Fruit fly (Drosophila melanogaster): Measurements from ENCODE around the gene CG31675.

The CG31675 gene

dm6 chr2L:20867381-20867780 lies at the start of gene CG31675:
Gene CG31675 (plus strand): TSS chr2L:20867755.
- no peak for TF ChIP-seq CG17801 (GFP tag; optimal IDR thresholded peaks at IDR 0.05; ENCODE audit: partially characterized antibody)

dm6 chr2L:20818432-20818831 lies 49.1 kb upstream of the CG31675 start, which contains the start of gene CheB38a:
Gene CheB38a (minus strand): TSS chr2L:20818532.
- TF ChIP-seq CG17801 (GFP tag; optimal IDR thresholded peaks at IDR 0.05; ENCODE audit: partially characterized antibody): no peak

DNA sequence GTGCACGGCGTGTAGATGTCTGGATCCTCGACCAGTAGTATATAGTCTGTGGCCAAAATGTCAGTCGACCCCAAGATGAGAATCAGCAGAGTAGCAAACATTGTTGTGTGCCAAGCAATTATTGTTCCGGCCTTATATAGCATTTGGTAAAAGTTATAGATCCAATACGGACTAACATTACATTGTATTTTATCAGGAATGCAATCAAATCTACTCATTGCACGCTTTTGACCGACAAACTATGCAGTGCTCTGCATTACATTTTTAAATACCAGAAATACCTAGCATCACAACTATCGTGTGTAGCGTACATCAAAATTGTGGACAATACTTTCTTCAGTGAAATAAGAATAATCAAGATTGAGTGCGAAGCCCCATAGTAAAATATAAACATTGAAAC lies 46.8 kb upstream of the CG31675 start, which contains the start of gene CheB38c:
TSS of gene CheB38c (minus strand) at position 101 of the 400 bp plus-strand sequence.
- TF ChIP-seq CG17801 (GFP tag; optimal IDR thresholded peaks at IDR 0.05; ENCODE audit: partially characterized antibody): no peak

DNA sequence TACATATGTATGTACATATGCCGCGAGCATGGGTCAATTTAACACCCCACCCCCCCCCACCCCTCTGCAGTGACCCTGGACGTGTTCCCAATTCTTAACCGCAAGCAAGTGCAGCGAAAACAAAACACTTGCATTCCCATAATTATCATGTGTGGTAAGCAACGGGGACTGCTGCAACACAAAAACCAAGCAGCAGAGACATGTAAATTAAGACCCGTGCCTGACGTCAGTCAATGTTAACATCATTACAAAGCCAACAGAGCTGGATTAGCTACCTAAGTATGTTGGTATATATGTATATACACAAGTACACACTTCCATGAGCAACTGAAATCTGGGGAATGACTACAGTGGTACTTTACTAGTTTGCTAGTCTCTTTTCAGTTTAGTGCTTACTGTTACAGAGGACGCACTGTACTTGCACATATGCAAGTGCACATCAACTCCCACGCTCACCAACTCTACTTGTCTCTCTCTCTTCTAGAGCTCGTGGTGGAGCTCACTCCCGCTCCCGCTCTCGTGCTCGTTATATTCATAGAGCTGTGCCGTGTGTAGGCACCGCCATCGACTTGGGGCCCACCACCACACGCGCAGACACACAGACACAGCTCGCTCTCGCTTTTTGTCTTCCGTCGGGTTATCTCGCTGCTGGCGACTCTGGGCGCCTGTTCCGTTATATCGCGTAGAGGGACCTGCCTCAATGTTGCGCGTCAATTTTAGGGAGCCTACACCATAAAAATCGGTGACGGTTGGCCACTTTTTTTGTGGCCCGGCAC lies 46.1 kb upstream of the CG31675 start:
- TF ChIP-seq CG17801 (GFP tag; optimal IDR thresholded peaks at IDR 0.05; ENCODE audit: partially characterized antibody): peak; percentile 50

- TF ChIP-seq CG17801 (GFP tag; optimal IDR thresholded peaks at IDR 0.05; ENCODE audit: partially characterized antibody): no peak
These were observed 45.6 kb upstream of the CG31675 start for dm6 chr2L:20822025-20822371.

DNA sequence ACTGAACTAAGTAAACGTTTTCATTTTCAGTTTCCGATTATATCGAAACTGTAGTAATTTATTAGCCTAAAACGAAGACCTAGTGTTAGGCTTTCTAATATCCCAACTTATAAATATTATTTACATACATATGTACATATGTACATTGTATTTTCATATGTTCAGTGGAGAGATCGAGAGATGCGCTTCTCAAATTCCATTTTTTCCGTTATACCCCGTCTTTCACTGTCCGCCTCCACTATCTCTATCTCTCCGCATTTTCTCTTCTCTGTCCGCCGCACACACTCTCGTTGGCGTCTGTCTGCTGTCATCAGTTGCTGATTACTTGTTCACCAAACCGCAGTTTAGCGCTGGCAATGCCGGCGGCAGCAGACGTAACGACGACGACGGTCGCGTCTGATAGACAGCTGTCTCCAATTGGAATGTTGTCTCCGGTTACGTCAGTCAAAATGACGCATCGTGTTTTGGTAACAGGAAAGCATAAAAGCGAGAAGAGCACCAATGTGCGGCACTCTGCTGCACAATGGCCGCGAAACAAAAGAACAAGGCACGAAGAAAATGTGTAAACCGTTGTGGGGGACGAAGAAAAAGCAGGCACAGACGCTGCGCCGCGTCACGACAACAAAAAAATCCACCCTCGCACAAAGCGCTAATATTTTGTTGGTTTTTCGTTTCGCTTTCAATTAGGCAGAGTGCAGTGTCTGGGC lies 44.9 kb upstream of the CG31675 start, which contains the start of gene CG9331:
TSS of gene CG9331 (plus strand) at position 340 of the 707 bp plus-strand sequence.
- TF ChIP-seq CG17801 (GFP tag; optimal IDR thresholded peaks at IDR 0.05; ENCODE audit: partially characterized antibody): no peak

dm6 chr2L:20823196-20824105 lies 44.1 kb upstream of the CG31675 start:
- TF ChIP-seq CG17801 (GFP tag; optimal IDR thresholded peaks at IDR 0.05; ENCODE audit: partially characterized antibody): peak; percentile 55

dm6 chr2L:20824136-20824789 lies 43.3 kb upstream of the CG31675 start:
- no peak for TF ChIP-seq CG17801 (GFP tag; optimal IDR thresholded peaks at IDR 0.05; ENCODE audit: partially characterized antibody)

dm6 chr2L:20825265-20825664 lies 42.3 kb upstream of the CG31675 start:
- TF ChIP-seq CG17801 (GFP tag; optimal IDR thresholded peaks at IDR 0.05; ENCODE audit: partially characterized antibody): no peak

DNA sequence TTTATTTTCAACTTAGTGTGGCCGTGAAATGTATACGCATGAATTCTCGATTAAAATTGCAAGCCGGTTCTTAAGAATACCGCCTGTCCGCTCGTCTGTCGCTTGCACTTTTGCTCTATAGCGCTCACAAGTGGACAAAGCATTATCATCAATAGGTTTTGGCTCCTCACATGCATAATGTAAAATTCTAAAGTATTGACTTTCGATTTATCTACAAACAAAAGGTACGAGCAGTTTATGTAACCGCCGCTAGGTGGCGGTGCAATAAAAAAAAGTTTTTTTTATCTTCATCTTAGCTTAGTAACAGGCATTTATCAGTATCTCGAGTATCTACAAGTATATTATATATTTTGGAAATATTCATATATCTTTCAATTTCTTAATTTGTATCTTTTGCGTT lies 41.3 kb upstream of the CG31675 start:
- TF ChIP-seq CG17801 (GFP tag; optimal IDR thresholded peaks at IDR 0.05; ENCODE audit: partially characterized antibody): no peak

DNA sequence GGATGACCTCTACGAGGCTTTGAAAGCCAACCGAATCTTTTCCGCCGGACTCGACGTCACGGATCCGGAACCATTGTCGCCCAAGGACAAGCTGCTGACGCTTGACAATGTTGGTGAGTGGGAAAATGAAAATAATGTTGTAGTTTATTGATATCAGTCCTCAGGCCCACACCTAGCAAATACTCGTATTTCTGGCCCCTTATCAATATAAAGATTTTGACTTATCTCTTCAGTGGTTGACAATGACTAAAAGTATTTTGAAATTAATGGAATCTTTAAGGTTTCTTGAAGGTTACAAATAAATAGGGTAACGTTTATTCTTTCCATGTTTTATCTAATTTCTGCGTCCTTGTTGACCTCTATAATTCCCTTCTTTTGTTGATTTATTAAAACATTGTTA lies 40.5 kb upstream of the CG31675 start:
- no peak for TF ChIP-seq CG17801 (GFP tag; optimal IDR thresholded peaks at IDR 0.05; ENCODE audit: partially characterized antibody)

- no peak for TF ChIP-seq CG17801 (GFP tag; optimal IDR thresholded peaks at IDR 0.05; ENCODE audit: partially characterized antibody)
These were observed 38.9 kb upstream of the CG31675 start for dm6 chr2L:20828701-20829100.

DNA sequence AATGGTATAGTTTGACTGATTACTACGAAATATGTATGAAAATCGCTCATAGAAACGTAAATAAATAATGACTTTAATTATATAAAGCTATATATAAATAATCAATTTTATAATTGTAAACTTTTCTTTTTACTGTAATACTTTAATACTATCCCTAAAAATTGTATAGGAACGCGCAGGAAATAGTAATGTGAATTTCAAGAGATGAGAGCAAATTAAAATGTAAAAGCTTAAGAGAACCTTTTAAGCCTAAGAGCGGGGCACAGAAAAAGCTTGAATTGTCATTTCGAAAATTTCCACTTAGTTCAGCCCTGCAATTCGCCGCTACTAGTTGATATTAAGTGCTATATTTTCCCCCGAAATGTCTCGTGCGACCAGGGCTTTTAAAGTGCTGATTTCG lies 38.2 kb upstream of the CG31675 start, which contains the start of gene CG31673:
TSS of gene CG31673 (plus strand) at position 301 of the 400 bp plus-strand sequence.
- no peak for TF ChIP-seq CG17801 (GFP tag; optimal IDR thresholded peaks at IDR 0.05; ENCODE audit: partially characterized antibody)

DNA sequence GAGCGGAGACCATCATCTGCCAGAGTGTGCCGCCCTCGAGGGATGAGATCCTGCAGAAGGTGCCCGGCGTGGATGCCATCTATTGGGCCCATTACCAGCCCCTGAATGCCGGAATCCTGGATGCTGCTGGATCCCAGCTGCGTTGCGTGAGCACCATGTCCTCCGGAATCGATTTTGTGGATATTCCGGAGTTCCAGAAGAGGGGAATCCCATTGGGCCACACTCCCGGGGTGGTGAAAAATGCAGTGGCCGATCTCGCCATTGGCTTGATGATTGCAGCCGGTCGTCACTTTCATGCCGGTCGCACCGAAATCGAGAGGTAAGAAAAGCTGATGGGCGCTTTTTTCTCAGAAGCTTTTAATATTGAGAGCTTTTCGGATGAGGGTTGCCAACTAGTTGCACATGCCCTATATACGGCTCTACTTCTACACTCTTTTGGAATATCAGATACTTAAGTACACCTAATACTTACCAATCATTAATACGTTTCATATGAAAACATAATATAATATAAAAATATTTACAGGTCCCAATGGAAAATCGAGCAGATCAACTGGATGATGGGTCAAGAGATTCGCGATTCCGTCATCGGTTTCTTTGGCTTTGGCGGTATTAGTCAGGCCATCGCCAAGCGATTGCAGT lies 37.7 kb upstream of the CG31675 start:
- peak; percentile 26 for TF ChIP-seq CG17801 (GFP tag; optimal IDR thresholded peaks at IDR 0.05; ENCODE audit: partially characterized antibody)

Measured in ovary, adult (tissue).